Fruit fly (Drosophila melanogaster) whole organism, embryonic: Measurements from ENCODE around the gene CG33702.
A peak's percentile ranks its signal among the peaks of the same experiment; 100 is the strongest.

ENCODE experiments used
- Adf1 ChIP-seq: fragments of 200-800 bp; sonication (Bioruptor generic); IDR thresholded peaks from 2 replicates; pipeline ENCODE4 v1.3.6; 2022; ENCODE audit warnings: missing biosample characterization, missing genetic modification characterization
- Atf-2 ChIP-seq: fragments of 200-800 bp; sonication (Bioruptor generic); optimal IDR thresholded peaks from 2 replicates; lab custom pipeline; 2016; ENCODE audit warnings: missing biosample characterization, missing genetic modification characterization
- BtbVII ChIP-seq: fragments of 200-800 bp; sonication (Bioruptor generic); optimal IDR thresholded peaks from 3 replicates; lab custom pipeline; 2017; ENCODE audit warnings: missing biosample characterization, mild to moderate bottlenecking, missing genetic modification characterization
- C15 ChIP-seq: fragments of 200-800 bp; sonication (Bioruptor generic); IDR thresholded peaks from 3 replicates; pipeline ENCODE4 v1.3.6; 2022; ENCODE audit warnings: missing biosample characterization, missing genetic modification characterization
- CG1024 ChIP-seq: fragments of 200-800 bp; sonication (Bioruptor generic); IDR thresholded peaks from 2 replicates; pipeline ENCODE4 v1.3.6; 2022; ENCODE audit warnings: missing biosample characterization, missing genetic modification characterization
- CG10321 ChIP-seq: fragments of 200-800 bp; sonication (Bioruptor generic); IDR thresholded peaks from 2 replicates; pipeline ENCODE4 v1.3.6; 2022; ENCODE audit warnings: missing biosample characterization, missing genetic modification characterization
- CG10462 ChIP-seq: fragments of 200-800 bp; sonication (Bioruptor generic); optimal IDR thresholded peaks from 2 replicates; lab custom pipeline; 2016; ENCODE audit warnings: missing biosample characterization, missing genetic modification characterization
- CG10543 ChIP-seq: fragments of 200-800 bp; sonication (Bioruptor generic); optimal IDR thresholded peaks from 3 replicates; lab custom pipeline; 2017; ENCODE audit warnings: missing biosample characterization, mild to moderate bottlenecking, missing genetic modification characterization, moderate library complexity
- CG10565 ChIP-seq: fragments of 200-800 bp; sonication (Bioruptor generic); optimal IDR thresholded peaks from 3 replicates; lab custom pipeline; 2016; ENCODE audit warnings: missing biosample characterization, mild to moderate bottlenecking, missing genetic modification characterization
- CG10959 ChIP-seq: fragments of 200-800 bp; sonication (Bioruptor generic); IDR thresholded peaks from 2 replicates; pipeline ENCODE4 v1.3.6; 2022; ENCODE audit warnings: missing biosample characterization, missing genetic modification characterization
- CG11696 ChIP-seq: fragments of 200-800 bp; sonication (Bioruptor generic); IDR thresholded peaks from 2 replicates; pipeline ENCODE4 v1.3.6; 2022; ENCODE audit warnings: missing biosample characterization, missing genetic modification characterization
- CG11723 ChIP-seq: fragments of 200-800 bp; sonication (Bioruptor generic); optimal IDR thresholded peaks from 2 replicates; lab custom pipeline; 2017; ENCODE audit warnings: missing biosample characterization, mild to moderate bottlenecking, missing genetic modification characterization
- CG1647 ChIP-seq: fragments of 200-800 bp; sonication (Bioruptor generic); optimal IDR thresholded peaks from 3 replicates; lab custom pipeline; 2016; ENCODE audit warnings: missing biosample characterization, missing genetic modification characterization
- CG17186 ChIP-seq: fragments of 200-800 bp; sonication (Bioruptor generic); optimal IDR thresholded peaks from 3 replicates; lab custom pipeline; 2017; ENCODE audit warnings: missing biosample characterization, missing genetic modification reagents, missing genetic modification characterization
- CG17802 ChIP-seq: fragments of 200-800 bp; sonication (Bioruptor generic); optimal IDR thresholded peaks from 2 replicates; lab custom pipeline; 2018; ENCODE audit warnings: missing biosample characterization, mild to moderate bottlenecking, missing genetic modification characterization, moderate library complexity
- CG18476 ChIP-seq: fragments of 200-800 bp; sonication (Bioruptor generic); optimal IDR thresholded peaks from 2 replicates; lab custom pipeline; 2016; ENCODE audit warnings: missing biosample characterization, mild to moderate bottlenecking, missing genetic modification characterization
- CG18599 ChIP-seq: fragments of 200-800 bp; sonication (Bioruptor generic); optimal IDR thresholded peaks from 3 replicates; lab custom pipeline; 2017; ENCODE audit warnings: missing biosample characterization, missing genetic modification characterization, mild to moderate bottlenecking, moderate library complexity, missing genetic modification reagents
- CG18619 ChIP-seq: fragments of 200-800 bp; sonication (Bioruptor generic); optimal IDR thresholded peaks from 3 replicates; lab custom pipeline; 2017; ENCODE audit warnings: missing biosample characterization, mild to moderate bottlenecking, missing genetic modification characterization
- CG2202 ChIP-seq: fragments of 200-800 bp; sonication (Bioruptor generic); optimal IDR thresholded peaks from 2 replicates; lab custom pipeline; 2018; ENCODE audit warnings: missing biosample characterization, mild to moderate bottlenecking, missing genetic modification characterization
- CG30020 ChIP-seq: fragments of 200-800 bp; optimal IDR thresholded peaks from 2 replicates; lab custom pipeline; 2019; ENCODE audit warnings: missing biosample characterization, mild to moderate bottlenecking, missing genetic modification characterization, moderate library complexity
- CG31388 ChIP-seq: fragments of 200-800 bp; sonication (Bioruptor generic); optimal IDR thresholded peaks from 2 replicates; lab custom pipeline; 2016; ENCODE audit warnings: missing biosample characterization, missing genetic modification characterization
- CG5180 ChIP-seq: fragments of 200-800 bp; sonication (Bioruptor generic); optimal IDR thresholded peaks from 3 replicates; lab custom pipeline; 2017; ENCODE audit warnings: missing biosample characterization, missing genetic modification characterization, mild to moderate bottlenecking, moderate library complexity, missing genetic modification reagents
- CG7357 ChIP-seq: fragments of 200-800 bp; sonication (Bioruptor generic); IDR thresholded peaks from 3 replicates; pipeline ENCODE4 v1.3.6; 2022; ENCODE audit warnings: missing biosample characterization, missing genetic modification characterization
- CG7786 ChIP-seq: fragments of 200-800 bp; sonication (Bioruptor generic); optimal IDR thresholded peaks from 2 replicates; lab custom pipeline; 2016; ENCODE audit warnings: missing biosample characterization, missing genetic modification characterization
- CG8089 ChIP-seq: fragments of 200-800 bp; sonication (Bioruptor generic); optimal IDR thresholded peaks from 3 replicates; lab custom pipeline; 2016; ENCODE audit warnings: missing biosample characterization, missing genetic modification characterization
- CG9609 ChIP-seq: fragments of 200-800 bp; sonication (Bioruptor generic); optimal IDR thresholded peaks from 3 replicates; lab custom pipeline; 2016; ENCODE audit warnings: missing biosample characterization, missing genetic modification characterization
- Camta ChIP-seq: fragments of 200-800 bp; sonication (Bioruptor generic); optimal IDR thresholded peaks from 2 replicates; lab custom pipeline; 2016; ENCODE audit warnings: missing biosample characterization, missing genetic modification characterization
- Dbx ChIP-seq: fragments of 200-800 bp; sonication (Bioruptor generic); IDR thresholded peaks from 3 replicates; pipeline ENCODE4 v1.3.6; 2022; ENCODE audit warnings: missing biosample characterization, missing genetic modification characterization
- Deaf1 ChIP-seq: fragments of 200-800 bp; optimal IDR thresholded peaks from 3 replicates; lab custom pipeline; 2019; ENCODE audit warnings: missing biosample characterization, mild to moderate bottlenecking, missing genetic modification characterization, moderate library complexity
- E2f2 ChIP-seq: fragments of 200-800 bp; sonication (Bioruptor generic); IDR thresholded peaks from 2 replicates; pipeline ENCODE4 v1.3.6; 2022; ENCODE audit warnings: missing biosample characterization, missing genetic modification characterization
- Ets65A ChIP-seq: fragments of 200-800 bp; sonication (Bioruptor generic); peaks from one replicate; lab custom pipeline; 2016; ENCODE audit warnings: missing biosample characterization, missing genetic modification characterization
- Med ChIP-seq: fragments of 200-800 bp; sonication (Bioruptor generic); peaks from one replicate; lab custom pipeline; 2016; ENCODE audit warnings: missing biosample characterization, missing genetic modification characterization, mild to moderate bottlenecking, inconsistent platforms, moderate library complexity
- Neu2 ChIP-seq: fragments of 200-800 bp; sonication (Bioruptor generic); optimal IDR thresholded peaks from 3 replicates; lab custom pipeline; 2016; ENCODE audit warnings: missing biosample characterization, missing genetic modification characterization, borderline replicate concordance
- Xbp1 ChIP-seq: fragments of 200-800 bp; sonication (Bioruptor generic); optimal IDR thresholded peaks from 3 replicates; lab custom pipeline; 2016; ENCODE audit warnings: missing biosample characterization, mild to moderate bottlenecking, missing genetic modification characterization
- amos ChIP-seq: fragments of 200-800 bp; sonication (Bioruptor generic); IDR thresholded peaks from 2 replicates; pipeline ENCODE4 v1.3.6; 2022; ENCODE audit warnings: missing biosample characterization, missing genetic modification characterization; ENCODE audit not compliant: partially characterized antibody
- ara ChIP-seq: fragments of 200-800 bp; sonication (Bioruptor generic); IDR thresholded peaks from 2 replicates; pipeline ENCODE4 v1.3.6; 2022; ENCODE audit warnings: missing biosample characterization, missing genetic modification characterization
- ato ChIP-seq: fragments of 200-800 bp; sonication (Bioruptor generic); IDR thresholded peaks from 2 replicates; pipeline ENCODE4 v1.3.6; 2022; ENCODE audit warnings: missing biosample characterization, missing genetic modification characterization; ENCODE audit not compliant: partially characterized antibody
- bab2 ChIP-seq: fragments of 200-800 bp; sonication (Bioruptor generic); optimal IDR thresholded peaks from 2 replicates; lab custom pipeline; 2016; ENCODE audit warnings: missing biosample characterization, missing genetic modification characterization
- bigmax ChIP-seq: fragments of 200-800 bp; sonication (Bioruptor generic); optimal IDR thresholded peaks from 2 replicates; lab custom pipeline; 2018; ENCODE audit warnings: missing biosample characterization, mild to moderate bottlenecking, missing genetic modification characterization
- dpn ChIP-seq, 2 experiments: fragments of 200-800 bp; sonication (Bioruptor generic); optimal IDR thresholded peaks; 3 replicates each; lab custom pipeline; 2016; ENCODE audit warnings: missing biosample characterization in 2 of 2, missing genetic modification characterization in 2 of 2
- exex ChIP-seq: fragments of 200-800 bp; sonication (Bioruptor generic); optimal IDR thresholded peaks from 4 replicates; lab custom pipeline; 2018; ENCODE audit warnings: missing biosample characterization, mild to moderate bottlenecking, missing genetic modification characterization, moderate library complexity
- eyg ChIP-seq: fragments of 200-800 bp; sonication (Bioruptor generic); optimal IDR thresholded peaks from 3 replicates; lab custom pipeline; 2016; ENCODE audit warnings: missing biosample characterization, missing genetic modification characterization
- fd3F ChIP-seq: fragments of 200-800 bp; sonication (Bioruptor generic); optimal IDR thresholded peaks from 2 replicates; lab custom pipeline; 2018; ENCODE audit warnings: missing biosample characterization, mild to moderate bottlenecking, missing genetic modification characterization, moderate library complexity
- gcm ChIP-seq: fragments of 200-800 bp; sonication (Bioruptor generic); optimal IDR thresholded peaks from 2 replicates; lab custom pipeline; 2019; ENCODE audit warnings: missing biosample characterization, mild to moderate bottlenecking, missing genetic modification characterization, moderate library complexity
- gfzf ChIP-seq: fragments of 200-800 bp; sonication (Bioruptor generic); optimal IDR thresholded peaks from 2 replicates; lab custom pipeline; 2016; ENCODE audit warnings: missing biosample characterization, mild to moderate bottlenecking, missing genetic modification characterization, moderate library complexity
- grau ChIP-seq: fragments of 200-800 bp; optimal IDR thresholded peaks from 3 replicates; lab custom pipeline; 2019; ENCODE audit warnings: missing biosample characterization, mild to moderate bottlenecking, missing genetic modification characterization, moderate library complexity
- grn ChIP-seq: fragments of 200-800 bp; sonication (Bioruptor generic); optimal IDR thresholded peaks from 3 replicates; lab custom pipeline; 2017; ENCODE audit warnings: missing biosample characterization, missing genetic modification characterization
- gro ChIP-seq: fragments of 200-800 bp; sonication (Bioruptor generic); optimal IDR thresholded peaks from 2 replicates; lab custom pipeline; 2016; ENCODE audit warnings: missing biosample characterization, missing genetic modification characterization
- hb ChIP-seq: fragments of 200-800 bp; sonication (Bioruptor generic); IDR thresholded peaks from 3 replicates; pipeline ENCODE4 v1.3.6; 2022; ENCODE audit warnings: missing biosample characterization, missing genetic modification characterization; ENCODE audit not compliant: partially characterized antibody
- pfk ChIP-seq: fragments of 200-800 bp; sonication (Bioruptor generic); optimal IDR thresholded peaks from 2 replicates; lab custom pipeline; 2018; ENCODE audit warnings: missing biosample characterization, mild to moderate bottlenecking, missing genetic modification characterization, moderate library complexity
- tna ChIP-seq: fragments of 200-800 bp; sonication (Bioruptor generic); IDR thresholded peaks from 2 replicates; pipeline ENCODE4 v1.3.6; 2022; ENCODE audit warnings: missing biosample characterization, missing genetic modification characterization; ENCODE audit not compliant: partially characterized antibody

CG33702 gene

dm6 chr3L:9546875-9547324 is 33.7 kb upstream of the CG33702 start, which contains the start of gene CG42673 (continued):
- no peak for TF ChIP-seq CG10462
- TF ChIP-seq ato (GFP tag; lab: Robert Waterston, UW), result 0 out of 2 replicates have a peak, but pooled peaks have one; percentile 33
- no peak for TF ChIP-seq CG1647 (GFP tag; lab: Kevin White, UChicago)
- TF ChIP-seq exex (tag; lab: Kevin White, UChicago), result no peak
- TF ChIP-seq CG9609, result no peak
- TF ChIP-seq CG10321 (GFP tag; lab: Robert Waterston, UW), result no peak
- no peak for TF ChIP-seq CG17802 (tag; lab: Kevin White, UChicago)
- no peak for TF ChIP-seq bab2 (GFP tag; lab: Kevin White, UChicago)
- no peak for TF ChIP-seq C15 (GFP tag; lab: Robert Waterston, UW)
- TF ChIP-seq Med, result peak; percentile 82
- no peak for TF ChIP-seq CG17186 (GFP tag; lab: Kevin White, UChicago)
- TF ChIP-seq Neu2, result no peak
- no peak for TF ChIP-seq CG18619 (GFP tag; lab: Kevin White, UChicago)
- TF ChIP-seq Xbp1, result no peak
- no peak for TF ChIP-seq gro
- no peak for TF ChIP-seq CG10565
- no peak for TF ChIP-seq Ets65A (GFP tag; lab: Kevin White, UChicago)
- no peak for TF ChIP-seq grau (tag; lab: Kevin White, UChicago)
- no peak for TF ChIP-seq eyg (GFP tag; lab: Kevin White, UChicago)
- no peak for TF ChIP-seq CG7786
- no peak for TF ChIP-seq CG8089 (GFP tag; lab: Kevin White, UChicago)
- TF ChIP-seq Camta (GFP tag; lab: Kevin White, UChicago), result no peak
- TF ChIP-seq CG2202 (tag; lab: Kevin White, UChicago), result no peak
- TF ChIP-seq CG31388 (GFP tag; lab: Kevin White, UChicago), result no peak
- TF ChIP-seq CG7357 (GFP tag; lab: Robert Waterston, UW), result no peak
- TF ChIP-seq CG10543 (GFP tag; lab: Kevin White, UChicago), result peak; percentile 37
- no peak for TF ChIP-seq CG1024 (GFP tag; lab: Robert Waterston, UW)
- TF ChIP-seq E2f2 (GFP tag; lab: Robert Waterston, UW), result 0 out of 2 replicates have a peak, but pooled peaks have one; percentile 13
- TF ChIP-seq Deaf1 (tag; lab: Kevin White, UChicago), result peak; percentile 95
- no peak for TF ChIP-seq CG11723 (GFP tag; lab: Kevin White, UChicago)
- no peak for TF ChIP-seq tna (GFP tag; lab: Robert Waterston, UW)
- no peak for TF ChIP-seq hb (GFP tag; lab: Robert Waterston, UW)
- no peak for TF ChIP-seq gfzf (GFP tag; lab: Kevin White, UChicago)
- peak; percentile 28 for TF ChIP-seq gcm (GFP tag; lab: Kevin White, UChicago)
- TF ChIP-seq amos, result no peak; the same call in 1 of the 2 replicates
- no peak for TF ChIP-seq fd3F (GFP tag; lab: Kevin White, UChicago)
- peak; percentile 49; the same call in 1 of the 3 replicates for TF ChIP-seq Dbx (GFP tag; lab: Robert Waterston, UW)
- TF ChIP-seq pfk (GFP tag; lab: Kevin White, UChicago), result no peak
- TF ChIP-seq CG18599 (GFP tag; lab: Kevin White, UChicago), result no peak
- TF ChIP-seq CG10959 (GFP tag; lab: Robert Waterston, UW), result no peak
- TF ChIP-seq bigmax (GFP tag; lab: Kevin White, UChicago), result no peak
- no peak; the same call in 1 of the 2 replicates for TF ChIP-seq CG11696 (GFP tag; lab: Robert Waterston, UW)
- TF ChIP-seq grn (GFP tag; lab: Kevin White, UChicago), result no peak
- no peak for TF ChIP-seq dpn (GFP tag; optimal IDR thresholded peaks at IDR 0.05; lab: Kevin White, UChicago)
- TF ChIP-seq CG18476 (GFP tag; lab: Kevin White, UChicago), result no peak
- TF ChIP-seq ara (GFP tag; lab: Robert Waterston, UW), result no peak
- no peak for TF ChIP-seq Atf-2 (GFP tag; lab: Kevin White, UChicago)
- no peak for TF ChIP-seq CG30020 (tag; lab: Kevin White, UChicago)
- TF ChIP-seq CG5180 (GFP tag; lab: Kevin White, UChicago), result peak; percentile 5
- peak; percentile 39 for TF ChIP-seq Adf1 (GFP tag; lab: Robert Waterston, UW)
- TF ChIP-seq BtbVII (GFP tag; lab: Kevin White, UChicago), result peak; percentile 58
